Fruit fly (Drosophila melanogaster) whole organism, embryonic: ENCODE results near the gene Lrch.

Experiments used
- CG10366 ChIP-seq: fragments of 200-800 bp; sonication (Bioruptor generic); IDR thresholded peaks from 2 replicates; pipeline ENCODE4 v1.3.6; 2022; ENCODE audit warnings: missing biosample characterization, missing genetic modification characterization
- CG10543 ChIP-seq: fragments of 200-800 bp; sonication (Bioruptor generic); optimal IDR thresholded peaks from 3 replicates; lab custom pipeline; 2017; ENCODE audit warnings: missing biosample characterization, mild to moderate bottlenecking, missing genetic modification characterization, moderate library complexity
- CG11560 ChIP-seq: fragments of 200-800 bp; sonication (Bioruptor generic); IDR thresholded peaks from 3 replicates; pipeline ENCODE4 v1.3.6; 2022; ENCODE audit warnings: missing biosample characterization, missing genetic modification characterization
- CG14441 ChIP-seq: fragments of 200-800 bp; sonication (Bioruptor generic); IDR thresholded peaks from 2 replicates; pipeline ENCODE4 v1.3.6; 2022; ENCODE audit warnings: missing biosample characterization, missing genetic modification characterization
- CG1529 ChIP-seq: fragments of 200-800 bp; sonication (Bioruptor generic); optimal IDR thresholded peaks from 3 replicates; lab custom pipeline; 2018; ENCODE audit warnings: missing biosample characterization, missing genetic modification characterization
- CG15479 ChIP-seq: fragments of 200-800 bp; sonication (Bioruptor generic); optimal IDR thresholded peaks from 3 replicates; lab custom pipeline; 2019; ENCODE audit warnings: missing biosample characterization, mild to moderate bottlenecking, missing genetic modification characterization, moderate library complexity
- CG17359 ChIP-seq: fragments of 200-800 bp; sonication (Bioruptor generic); optimal IDR thresholded peaks from 3 replicates; lab custom pipeline; 2018; ENCODE audit warnings: missing biosample characterization, mild to moderate bottlenecking, missing genetic modification characterization, moderate library complexity
- CG2202 ChIP-seq: fragments of 200-800 bp; sonication (Bioruptor generic); optimal IDR thresholded peaks from 2 replicates; lab custom pipeline; 2018; ENCODE audit warnings: missing biosample characterization, mild to moderate bottlenecking, missing genetic modification characterization
- CG30020 ChIP-seq: fragments of 200-800 bp; optimal IDR thresholded peaks from 2 replicates; lab custom pipeline; 2019; ENCODE audit warnings: missing biosample characterization, mild to moderate bottlenecking, missing genetic modification characterization, moderate library complexity
- CG30403 ChIP-seq: fragments of 200-800 bp; sonication (Bioruptor generic); optimal IDR thresholded peaks from 3 replicates; lab custom pipeline; 2016; ENCODE audit warnings: missing biosample characterization, missing genetic modification characterization
- CG3847 ChIP-seq: fragments of 200-800 bp; sonication (Bioruptor generic); IDR thresholded peaks from 2 replicates; pipeline ENCODE4 v1.3.6; 2022; ENCODE audit warnings: missing biosample characterization, missing genetic modification characterization
- CG4404 ChIP-seq: fragments of 200-800 bp; sonication (Bioruptor generic); IDR thresholded peaks from 2 replicates; pipeline ENCODE4 v1.3.6; 2022; ENCODE audit warnings: missing biosample characterization, missing genetic modification characterization
- CG6654 ChIP-seq: fragments of 200-800 bp; sonication (Bioruptor generic); optimal IDR thresholded peaks from 2 replicates; lab custom pipeline; 2017; ENCODE audit warnings: missing biosample characterization, mild to moderate bottlenecking, missing genetic modification characterization
- CG6765 ChIP-seq: fragments of 200-800 bp; sonication (Bioruptor generic); optimal IDR thresholded peaks from 3 replicates; lab custom pipeline; 2017; ENCODE audit warnings: missing biosample characterization, mild to moderate bottlenecking, missing genetic modification characterization
- CG7556 ChIP-seq: fragments of 200-800 bp; sonication (Bioruptor generic); optimal IDR thresholded peaks from 2 replicates; lab custom pipeline; 2017; ENCODE audit warnings: missing biosample characterization, mild to moderate bottlenecking, missing genetic modification characterization
- CG7745 ChIP-seq: fragments of 200-800 bp; sonication (Bioruptor generic); optimal IDR thresholded peaks from 2 replicates; lab custom pipeline; 2018; ENCODE audit warnings: missing biosample characterization, mild to moderate bottlenecking, missing genetic modification characterization, moderate library complexity
- CG7963 ChIP-seq: fragments of 200-800 bp; sonication (Bioruptor generic); IDR thresholded peaks from 3 replicates; pipeline ENCODE4 v1.3.6; 2022; ENCODE audit warnings: missing biosample characterization, missing genetic modification characterization; ENCODE audit not compliant: partially characterized antibody
- CG8089 ChIP-seq: fragments of 200-800 bp; sonication (Bioruptor generic); optimal IDR thresholded peaks from 3 replicates; lab custom pipeline; 2016; ENCODE audit warnings: missing biosample characterization, missing genetic modification characterization
- CG8281 ChIP-seq: fragments of 200-800 bp; sonication (Bioruptor generic); optimal IDR thresholded peaks from 2 replicates; lab custom pipeline; 2018; ENCODE audit warnings: missing biosample characterization, mild to moderate bottlenecking, missing genetic modification characterization, moderate library complexity
- Ets65A ChIP-seq: fragments of 200-800 bp; sonication (Bioruptor generic); peaks from one replicate; lab custom pipeline; 2016; ENCODE audit warnings: missing biosample characterization, missing genetic modification characterization
- Fer2 ChIP-seq: fragments of 200-800 bp; sonication (Bioruptor generic); optimal IDR thresholded peaks from 2 replicates; lab custom pipeline; 2018; ENCODE audit warnings: missing biosample characterization, mild to moderate bottlenecking, missing genetic modification characterization, moderate library complexity
- Fer3 ChIP-seq: fragments of 200-800 bp; sonication (Bioruptor generic); optimal IDR thresholded peaks from 2 replicates; lab custom pipeline; 2018; ENCODE audit warnings: missing biosample characterization, mild to moderate bottlenecking, missing genetic modification characterization, moderate library complexity
- HmgZ ChIP-seq: fragments of 200-800 bp; sonication (Bioruptor generic); optimal IDR thresholded peaks from 2 replicates; lab custom pipeline; 2018; ENCODE audit warnings: missing biosample characterization, mild to moderate bottlenecking, missing genetic modification characterization
- Hmx ChIP-seq: fragments of 200-800 bp; sonication (Bioruptor generic); optimal IDR thresholded peaks from 2 replicates; lab custom pipeline; 2016; ENCODE audit warnings: missing biosample characterization, missing genetic modification characterization
- Hr51 ChIP-seq, 2 experiments: fragments of 200-800 bp; sonication (Bioruptor generic); optimal IDR thresholded peaks; 2 replicates in 1 of 2; 3 replicates in 1 of 2; lab custom pipeline; 2016 to 2018; ENCODE audit warnings: missing biosample characterization in 2 of 2, missing genetic modification characterization in 2 of 2, mild to moderate bottlenecking in 1 of 2, moderate library complexity in 1 of 2
- Myb ChIP-seq: fragments of 200-800 bp; sonication (Bioruptor generic); optimal IDR thresholded peaks from 2 replicates; lab custom pipeline; 2016; ENCODE audit warnings: missing biosample characterization, missing genetic modification characterization
- Nf-YB ChIP-seq: fragments of 200-800 bp; sonication (Bioruptor generic); optimal IDR thresholded peaks from 3 replicates; lab custom pipeline; 2019; ENCODE audit warnings: missing biosample characterization, mild to moderate bottlenecking, missing genetic modification characterization, moderate library complexity
- Oaz ChIP-seq: fragments of 200-800 bp; sonication (Bioruptor generic); IDR thresholded peaks from 2 replicates; pipeline ENCODE4 v1.3.6; 2022; ENCODE audit warnings: missing biosample characterization, missing genetic modification characterization
- Oli ChIP-seq: fragments of 200-800 bp; sonication (Bioruptor generic); optimal IDR thresholded peaks from 2 replicates; lab custom pipeline; 2018; ENCODE audit warnings: missing biosample characterization, mild to moderate bottlenecking, missing genetic modification characterization, moderate library complexity
- Sox100B ChIP-seq: fragments of 200-800 bp; sonication (Bioruptor generic); optimal IDR thresholded peaks from 3 replicates; lab custom pipeline; 2018; ENCODE audit warnings: missing biosample characterization, mild to moderate bottlenecking, missing genetic modification characterization
- Taf1 ChIP-seq: fragments of 200-800 bp; sonication (Bioruptor generic); IDR thresholded peaks from 2 replicates; pipeline ENCODE4 v1.3.6; 2022; ENCODE audit warnings: missing biosample characterization, missing genetic modification characterization
- Xrp1 ChIP-seq: fragments of 200-800 bp; sonication (Bioruptor generic); IDR thresholded peaks from 2 replicates; pipeline ENCODE4 v1.3.6; 2022; ENCODE audit warnings: missing biosample characterization, missing genetic modification characterization
- ap ChIP-seq: fragments of 200-800 bp; sonication (Bioruptor generic); IDR thresholded peaks from 2 replicates; pipeline ENCODE4 v1.3.6; 2022; ENCODE audit warnings: missing biosample characterization, missing genetic modification characterization
- cas ChIP-seq: fragments of 200-800 bp; sonication (Bioruptor generic); IDR thresholded peaks from 2 replicates; pipeline ENCODE4 v1.3.6; 2022; ENCODE audit warnings: missing biosample characterization, missing genetic modification characterization
- ci ChIP-seq: fragments of 200-800 bp; sonication (Bioruptor generic); IDR thresholded peaks from 3 replicates; pipeline ENCODE4 v1.3.6; 2022; ENCODE audit warnings: missing biosample characterization, missing genetic modification characterization
- disco-r ChIP-seq: fragments of 200-800 bp; sonication (Bioruptor generic); optimal IDR thresholded peaks from 2 replicates; lab custom pipeline; 2016; ENCODE audit warnings: missing biosample characterization, missing genetic modification characterization
- dmrt11E ChIP-seq: fragments of 200-800 bp; sonication (Bioruptor generic); optimal IDR thresholded peaks from 3 replicates; lab custom pipeline; 2018; ENCODE audit warnings: missing biosample characterization, mild to moderate bottlenecking, missing genetic modification characterization, moderate library complexity
- dmrt99B ChIP-seq: fragments of 200-800 bp; sonication (Bioruptor generic); optimal IDR thresholded peaks from 2 replicates; lab custom pipeline; 2018; ENCODE audit warnings: missing biosample characterization, mild to moderate bottlenecking, missing genetic modification characterization, moderate library complexity
- esg ChIP-seq: fragments of 200-800 bp; sonication (Bioruptor generic); conservative IDR thresholded peaks from 2 replicates; pipeline ENCODE4 v1.3.6; 2022; ENCODE audit warnings: missing biosample characterization, missing genetic modification characterization
- eve ChIP-seq, 2 experiments: fragments of >200 bp; optimal IDR thresholded peaks; 2 replicates each; lab custom pipeline; 2017; ENCODE audit warnings: missing biosample characterization in 2 of 2, missing genetic modification characterization in 2 of 2
- ewg ChIP-seq: fragments of 200-800 bp; sonication (Bioruptor generic); optimal IDR thresholded peaks from 3 replicates; lab custom pipeline; 2017; ENCODE audit warnings: mild to moderate bottlenecking, missing biosample characterization, missing genetic modification reagents, missing genetic modification characterization
- gem ChIP-seq: fragments of 200-800 bp; sonication (Bioruptor generic); optimal IDR thresholded peaks from 2 replicates; lab custom pipeline; 2019; ENCODE audit warnings: missing biosample characterization, mild to moderate bottlenecking, missing genetic modification characterization, moderate library complexity
- h ChIP-seq: fragments of >200 bp; optimal IDR thresholded peaks from 2 replicates; lab custom pipeline; 2017
- hth ChIP-seq: fragments of >200 bp; optimal IDR thresholded peaks from 2 replicates; lab custom pipeline; 2017; ENCODE audit warnings: inconsistent platforms
- onecut ChIP-seq: fragments of 200-800 bp; sonication (Bioruptor generic); IDR thresholded peaks from 2 replicates; pipeline ENCODE4 v1.3.6; 2022; ENCODE audit warnings: missing biosample characterization, missing genetic modification characterization
- pho ChIP-seq: fragments of 200-800 bp; sonication (Bioruptor generic); optimal IDR thresholded peaks from 2 replicates; lab custom pipeline; 2016; ENCODE audit warnings: missing biosample characterization, missing genetic modification characterization
- sens ChIP-seq: fragments of 200-800 bp; sonication (Bioruptor generic); peaks from one replicate; lab custom pipeline; 2016; ENCODE audit warnings: missing biosample characterization, missing genetic modification characterization
- stc ChIP-seq: fragments of 200-800 bp; sonication (Bioruptor generic); IDR thresholded peaks from 2 replicates; pipeline ENCODE4 v1.3.6; 2022; ENCODE audit warnings: missing biosample characterization, missing genetic modification characterization
- usp ChIP-seq: fragments of >200 bp; optimal IDR thresholded peaks from 2 replicates; lab custom pipeline; 2017; ENCODE audit warnings: missing biosample characterization, missing genetic modification characterization
- zen ChIP-seq: fragments of 200-800 bp; sonication (Bioruptor generic); optimal IDR thresholded peaks from 3 replicates; lab custom pipeline; 2018; ENCODE audit warnings: missing biosample characterization, mild to moderate bottlenecking, missing genetic modification characterization, moderate library complexity
- zen2 ChIP-seq: fragments of 200-800 bp; sonication (Bioruptor generic); IDR thresholded peaks from 3 replicates; pipeline ENCODE4 v1.3.6; 2022; ENCODE audit warnings: missing biosample characterization, missing genetic modification characterization; ENCODE audit not compliant: partially characterized antibody

Gene Lrch

DNA sequence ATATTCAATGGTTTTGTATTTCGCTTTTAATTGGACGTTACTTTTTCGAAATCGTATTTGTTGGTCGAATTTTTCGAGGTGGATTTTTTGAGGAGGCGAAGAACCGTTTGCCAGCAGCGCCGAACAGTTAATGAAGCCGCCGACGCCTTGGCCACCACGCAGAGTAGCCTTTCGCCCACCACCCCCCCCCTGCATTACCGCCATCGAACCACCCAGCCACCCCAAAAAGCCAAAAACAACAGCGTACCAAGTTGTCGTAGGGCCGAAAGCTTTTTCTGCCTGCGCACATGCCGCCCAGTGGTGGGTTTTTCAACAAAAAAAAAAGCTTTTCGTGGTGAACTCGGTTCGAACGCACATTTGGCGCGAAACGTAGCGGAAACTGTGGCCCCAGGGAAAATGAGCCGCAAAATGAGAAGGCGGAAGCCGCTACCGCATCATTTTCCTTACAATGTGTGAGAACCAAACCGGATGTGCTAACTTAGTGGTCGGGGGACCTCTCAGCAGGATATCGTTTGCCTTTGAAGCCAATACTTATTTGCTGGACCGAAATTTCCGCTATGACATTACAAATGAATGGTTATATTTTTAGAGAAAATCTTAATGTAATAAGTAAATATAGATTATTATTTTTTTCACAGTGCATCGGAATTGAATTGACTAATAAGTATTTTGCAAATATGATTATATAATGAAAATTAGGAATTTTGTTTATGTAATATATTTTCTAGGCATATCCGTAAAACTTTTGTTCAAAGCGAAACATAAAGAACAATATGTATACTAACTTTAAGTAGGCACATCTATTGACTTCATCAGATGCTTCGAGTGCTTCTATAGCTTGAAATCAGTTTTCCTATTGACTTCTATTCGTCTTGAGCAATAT is 49.4 kb upstream of the Lrch start, which contains the start of the genes Dif and CG5043 (continued):
- TF ChIP-seq usp = no peak
- TF ChIP-seq hth = no peak
- TF ChIP-seq zen (tag; lab: Kevin White, UChicago) = no peak
- peak; percentile 23 for TF ChIP-seq HmgZ (tag; lab: Kevin White, UChicago)
- TF ChIP-seq disco-r = no peak
- TF ChIP-seq onecut (GFP tag; lab: Robert Waterston, UW) = no peak
- no peak for TF ChIP-seq h (lab: Kevin White, UChicago)
- TF ChIP-seq Fer2 (tag; lab: Kevin White, UChicago) = no peak
- TF ChIP-seq CG30020 (tag; lab: Kevin White, UChicago) = no peak
- no peak for TF ChIP-seq CG3847
- peak; percentile 60 for TF ChIP-seq ewg (GFP tag; lab: Kevin White, UChicago)
- TF ChIP-seq CG2202 (tag; lab: Kevin White, UChicago) = no peak
- peak; percentile 60; the same call in 1 of the 3 replicates for TF ChIP-seq zen2 (GFP tag; lab: Robert Waterston, UW)
- TF ChIP-seq CG7745 (tag; lab: Kevin White, UChicago) = no peak
- TF ChIP-seq ci (GFP tag; lab: Robert Waterston, UW) = no peak
- TF ChIP-seq pho (GFP tag; lab: Kevin White, UChicago) = no peak
- TF ChIP-seq cas = no peak
- no peak for TF ChIP-seq Myb (GFP tag; lab: Kevin White, UChicago)
- TF ChIP-seq CG1529 (GFP tag; lab: Kevin White, UChicago) = no peak
- TF ChIP-seq Fer3 = no peak
- TF ChIP-seq CG17359 = no peak
- TF ChIP-seq Xrp1 (GFP tag; lab: Robert Waterston, UW) = no peak
- no peak for TF ChIP-seq CG7963 (GFP tag; lab: Robert Waterston, UW)
- no peak for TF ChIP-seq CG15479
- peak; percentile 41 for TF ChIP-seq CG6765 (GFP tag; lab: Kevin White, UChicago)

DNA sequence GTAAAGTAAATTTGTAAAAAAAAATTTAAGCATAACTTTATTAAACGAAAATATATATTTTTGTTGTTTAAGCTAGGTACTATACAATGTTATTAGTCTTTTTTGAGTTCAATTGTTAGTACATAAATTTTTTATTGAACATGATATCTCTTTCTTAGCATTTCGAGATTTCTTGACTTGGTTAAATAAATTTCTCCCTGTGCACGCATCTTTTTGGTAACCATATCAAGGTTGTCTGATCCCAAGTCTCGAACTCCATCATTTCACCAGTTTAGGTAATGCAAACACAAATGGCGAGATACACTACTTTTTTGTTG is 47.4 kb upstream of the Lrch start:
- TF ChIP-seq CG14441 (GFP tag; lab: Robert Waterston, UW) = peak; percentile 14; the same call in 1 of the 2 replicates
- TF ChIP-seq CG30403 (GFP tag; lab: Kevin White, UChicago) = peak; percentile 27
- TF ChIP-seq CG7556 (GFP tag; lab: Kevin White, UChicago) = no peak
- no peak for TF ChIP-seq dmrt11E (tag; lab: Kevin White, UChicago)
- peak; percentile 26 for TF ChIP-seq Oli (tag; lab: Kevin White, UChicago)
- TF ChIP-seq stc = 0 out of 2 replicates have a peak, but pooled peaks have one; percentile 4
- TF ChIP-seq CG10366 (GFP tag; lab: Robert Waterston, UW) = peak; percentile 13; the same call in 1 of the 2 replicates
- peak; percentile 79 for TF ChIP-seq sens
- TF ChIP-seq CG8089 (GFP tag; lab: Kevin White, UChicago) = no peak
- TF ChIP-seq Nf-YB (GFP tag; lab: Kevin White, UChicago) = no peak
- peak; percentile 70 for TF ChIP-seq dmrt99B (tag; lab: Kevin White, UChicago)
- TF ChIP-seq ap (GFP tag; lab: Robert Waterston, UW) = peak; percentile 28; the same call in 1 of the 2 replicates
- no peak for TF ChIP-seq CG8281 (tag; lab: Kevin White, UChicago)
- TF ChIP-seq esg (GFP tag; lab: Robert Waterston, UW) = peak; percentile 55
- TF ChIP-seq Hr51 (GFP tag; optimal IDR thresholded peaks at IDR 0.05; lab: Kevin White, UChicago) = peak in 1 of 2 experiments; percentile 68
- peak; percentile 39 for TF ChIP-seq Ets65A (GFP tag; lab: Kevin White, UChicago)
- peak; percentile 35 for TF ChIP-seq Sox100B (GFP tag; lab: Kevin White, UChicago)
- no peak for TF ChIP-seq CG4404 (GFP tag; lab: Robert Waterston, UW)
- TF ChIP-seq Hmx (GFP tag; lab: Kevin White, UChicago) = no peak
- TF ChIP-seq CG11560 (tag; lab: Robert Waterston, UW) = no peak
- peak in 1 of 2 experiments; percentile 18 for TF ChIP-seq eve (GFP tag; optimal IDR thresholded peaks at IDR 0.05; lab: Kevin White, UChicago)
- TF ChIP-seq Taf1 (GFP tag; lab: Robert Waterston, UW) = no peak
- no peak for TF ChIP-seq CG10543 (GFP tag; lab: Kevin White, UChicago)
- TF ChIP-seq CG6654 (GFP tag; lab: Kevin White, UChicago) = no peak
- peak; percentile 52 for TF ChIP-seq gem (tag; lab: Kevin White, UChicago)
- TF ChIP-seq Oaz = no peak
